Worm (Caenorhabditis elegans): ENCODE measurements around the gene clec-26.

Gene clec-26

ce11 chrV:16857977-16858479 lies 9.6 kb downstream of the clec-26 start, which contains the start of the genes clec-31 and clec-22:
TSS of gene clec-31 (minus strand) at chrV:16858077.
TSS of gene clec-22 (plus strand) at chrV:16858429.
- TF ChIP-seq skn-1 (tag; optimal IDR thresholded peaks at IDR 0.05) (no peak), fkh-2 (tag; optimal IDR thresholded peaks at IDR 0.05) (no peak), jun-1 (tag; optimal IDR thresholded peaks at IDR 0.05) (no peak)

- TF ChIP-seq ZK546.5 (tag; optimal IDR thresholded peaks at IDR 0.05): no peak
Observed at ce11 chrV:16861719-16862118, 13.3 kb downstream of the clec-26 start, which contains the start of the genes clec-32 and clec-24. TSS of gene clec-32 (minus strand) at chrV:16861819. TSS of gene clec-24 (plus strand) at chrV:16862012.

- TF ChIP-seq unc-62 (GFP tag; optimal IDR thresholded peaks at IDR 0.05) (no peak), fkh-2 (tag; optimal IDR thresholded peaks at IDR 0.05) (no peak), skn-1 (tag; optimal IDR thresholded peaks at IDR 0.05) (no peak), nhr-43 (tag; optimal IDR thresholded peaks at IDR 0.05; ENCODE audit: poor library complexity, severe bottlenecking) (no peak), ama-1 (optimal IDR thresholded peaks at IDR 0.05) (no peak), ceh-28 (tag; optimal IDR thresholded peaks at IDR 0.05) (no peak), ceh-9 (tag; optimal IDR thresholded peaks at IDR 0.05) (no peak), nhr-23 (tag; optimal IDR thresholded peaks at IDR 0.05) (no peak), nhr-25 (tag; optimal IDR thresholded peaks at IDR 0.05) (no peak), snpc-4 (tag; optimal IDR thresholded peaks at IDR 0.05) (no peak), eor-1 (tag; optimal IDR thresholded peaks at IDR 0.05) (no peak), pha-4 (tag; optimal IDR thresholded peaks at IDR 0.05) (no peak), unc-39 (tag; optimal IDR thresholded peaks at IDR 0.05) (no peak), ztf-11 (tag; optimal IDR thresholded peaks at IDR 0.05) (no peak), daf-12 (tag; optimal IDR thresholded peaks at IDR 0.05) (no peak), nhr-28 (tag; optimal IDR thresholded peaks at IDR 0.05) (no peak), mdl-1 (tag; optimal IDR thresholded peaks at IDR 0.05) (no peak), lsy-12 (tag; optimal IDR thresholded peaks at IDR 0.05) (no peak)
Observed at ce11 chrV:16865404-16865803, 17.0 kb downstream of the clec-26 start, which contains the start of gene clec-28. TSS of gene clec-28 (plus strand) at chrV:16865704.

ce11 chrV:16869740-16870139 lies 21.3 kb downstream of the clec-26 start, which contains the start of gene clec-33:
TSS of gene clec-33 (minus strand) at chrV:16869840.
- TF ChIP-seq pha-4 (tag; optimal IDR thresholded peaks at IDR 0.05) (no peak), zag-1 (tag; optimal IDR thresholded peaks at IDR 0.05) (no peak), lin-15B (tag; optimal IDR thresholded peaks at IDR 0.05) (no peak), elt-3 (tag; optimal IDR thresholded peaks at IDR 0.05) (no peak), nhr-77 (tag; optimal IDR thresholded peaks at IDR 0.05) (no peak), nhr-11 (tag; optimal IDR thresholded peaks at IDR 0.05) (no peak), ceh-16 (tag; optimal IDR thresholded peaks at IDR 0.05) (no peak), elt-2 (tag; optimal IDR thresholded peaks at IDR 0.05) (no peak), fos-1 (tag; optimal IDR thresholded peaks at IDR 0.05) (no peak), hmg-11 (tag; optimal IDR thresholded peaks at IDR 0.05) (no peak), snpc-4 (tag; optimal IDR thresholded peaks at IDR 0.05) (no peak), lin-39 (tag; optimal IDR thresholded peaks at IDR 0.05) (no peak), daf-12 (tag; optimal IDR thresholded peaks at IDR 0.05) (no peak)

ce11 chrV:16871387-16871786 lies 23.0 kb downstream of the clec-26 start, which contains the start of gene thn-4:
TSS of gene thn-4 (minus strand) at chrV:16871487.
- TF ChIP-seq mdl-1 (tag; optimal IDR thresholded peaks at IDR 0.05): no peak

- TF ChIP-seq zag-1 (tag; optimal IDR thresholded peaks at IDR 0.05) (no peak), fos-1 (tag; optimal IDR thresholded peaks at IDR 0.05) (no peak)
Observed at ce11 chrV:16873642-16874041, 25.2 kb downstream of the clec-26 start, which contains the start of gene srw-23. TSS of gene srw-23 (plus strand) at chrV:16873942.

ce11 chrV:16874966-16875365 lies 26.6 kb downstream of the clec-26 start, which contains the start of gene F49A5.10:
TSS of gene F49A5.10 (plus strand) at chrV:16875266.
- no peak for TF ChIP-seq eor-1 (tag; optimal IDR thresholded peaks at IDR 0.05)
- no peak for TF ChIP-seq R02D3.7 (tag; optimal IDR thresholded peaks at IDR 0.05)
- TF ChIP-seq pha-4 (tag; optimal IDR thresholded peaks at IDR 0.05): no peak
- TF ChIP-seq ceh-28 (tag; optimal IDR thresholded peaks at IDR 0.05): no peak
- no peak for TF ChIP-seq ama-1 (optimal IDR thresholded peaks at IDR 0.05)
- no peak for TF ChIP-seq nhr-77 (tag; optimal IDR thresholded peaks at IDR 0.05)
- TF ChIP-seq elt-3 (tag; optimal IDR thresholded peaks at IDR 0.05): no peak
- TF ChIP-seq nhr-25 (tag; optimal IDR thresholded peaks at IDR 0.05): no peak
- TF ChIP-seq tbx-2 (tag; optimal IDR thresholded peaks at IDR 0.05): no peak
- no peak for TF ChIP-seq zag-1 (tag; optimal IDR thresholded peaks at IDR 0.05)
- no peak for TF ChIP-seq lin-39 (tag; optimal IDR thresholded peaks at IDR 0.05)
- no peak for TF ChIP-seq fos-1 (tag; optimal IDR thresholded peaks at IDR 0.05)
- no peak for TF ChIP-seq egl-27 (tag; optimal IDR thresholded peaks at IDR 0.05)
- TF ChIP-seq lin-15B (tag; optimal IDR thresholded peaks at IDR 0.05): no peak
- TF ChIP-seq mml-1 (tag; optimal IDR thresholded peaks at IDR 0.05): no peak

Measured in whole organism, L3 larva.